Worm (Caenorhabditis elegans) whole organism, L3 larva: ENCODE data around the gene npp-8.

Source experiments
- ceh-28 ChIP-seq: fragments of 150-350 bp; optimal IDR thresholded peaks from 2 replicates; lab custom pipeline; 2014; ENCODE audit warnings: missing biosample characterization, missing genetic modification reagents, missing genetic modification characterization
- fkh-10 ChIP-seq: sonication (generic microtip); optimal IDR thresholded peaks from 2 replicates; lab custom pipeline; 2017; ENCODE audit warnings: missing biosample characterization, missing genetic modification reagents, missing genetic modification characterization
- nhr-11 ChIP-seq: fragments of 150-350 bp; optimal IDR thresholded peaks from 2 replicates; lab custom pipeline; 2014; ENCODE audit warnings: missing biosample characterization, missing genetic modification characterization
- unc-39 ChIP-seq: sonication (generic microtip); optimal IDR thresholded peaks from 4 replicates; lab custom pipeline; 2017; ENCODE audit warnings: missing biosample characterization, missing genetic modification characterization

ce11 chrIV:1563476-1564131 is 32.0 kb downstream of the npp-8 start, which contains the start of gene Y41D4B.15:
- TF ChIP-seq nhr-11 (tag; lab: Kevin White, UChicago) = no peak
- no peak for TF ChIP-seq ceh-28
- no peak for TF ChIP-seq fkh-10 (GFP tag; lab: Kevin White, UChicago)
- no peak for TF ChIP-seq unc-39 (tag; lab: Kevin White, UChicago)
